Fruit fly (Drosophila melanogaster): ENCODE results near the gene SCOT.

DNA sequence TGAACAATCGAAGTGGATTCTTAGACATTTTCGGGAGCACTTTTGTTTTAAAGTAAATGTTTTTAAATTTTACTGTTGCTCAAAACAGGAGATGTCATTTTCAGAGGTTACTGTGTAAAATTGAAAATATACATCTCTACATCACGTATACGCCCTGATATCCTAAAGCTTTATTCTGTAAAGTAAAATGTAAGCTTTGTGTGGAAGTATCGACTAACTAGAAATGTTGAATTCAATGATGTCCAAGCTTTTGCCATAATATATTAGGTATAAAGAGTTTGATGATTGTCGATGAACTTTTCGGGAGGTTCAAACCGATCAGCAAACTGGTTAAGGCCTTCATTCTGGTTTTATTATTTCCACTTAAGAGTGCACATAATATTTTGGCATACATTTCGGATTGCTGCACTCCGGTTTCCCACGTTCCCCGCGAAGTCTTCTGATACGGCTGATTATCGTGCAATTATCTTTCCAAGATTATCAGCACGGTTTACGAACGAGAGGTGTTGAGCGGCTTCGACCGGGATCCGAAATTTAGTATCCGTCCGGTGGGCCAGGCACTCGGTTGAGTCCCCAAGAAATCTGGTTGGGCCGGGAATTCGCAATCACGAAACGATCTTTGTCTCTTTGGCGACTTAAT, 8.3 kb downstream of the SCOT start, which contains the start of the genes CG11815 and acs:
- TF ChIP-seq insv (optimal IDR thresholded peaks at IDR 0.05) (no peak), Sin3A (optimal IDR thresholded peaks at IDR 0.05) (no peak), h (optimal IDR thresholded peaks at IDR 0.05) (no peak), ttk (optimal IDR thresholded peaks at IDR 0.05) (no peak), psq (optimal IDR thresholded peaks at IDR 0.05) (no peak), Myc (optimal IDR thresholded peaks at IDR 0.05) (no peak)
